Fruit fly (Drosophila melanogaster): ENCODE data around the gene RpS14a.

dm6 chrX:7965761-7966555, 32.4 kb downstream of the RpS14a start:
- TF ChIP-seq Ets98B (GFP tag; IDR thresholded peaks at IDR 0.05) (peak; percentile 54; the same call in 1 of the 2 replicates), CG12605 (GFP tag; IDR thresholded peaks at IDR 0.05) (no peak), CG10348 (GFP tag; IDR thresholded peaks at IDR 0.05) (no peak), rn (GFP tag; IDR thresholded peaks at IDR 0.05) (0 out of 2 replicates have a peak, but pooled peaks have one; percentile 24)
